Fruit fly (Drosophila melanogaster) whole organism, embryonic: ENCODE measurements around the gene CG13928.

Source experiments
- Abd-B ChIP-seq: fragments of 200-800 bp; sonication (Bioruptor generic); optimal IDR thresholded peaks from 2 replicates; lab custom pipeline; 2018; ENCODE audit warnings: missing biosample characterization, mild to moderate bottlenecking, missing genetic modification characterization, moderate library complexity
- Adf1 ChIP-seq: fragments of 200-800 bp; sonication (Bioruptor generic); IDR thresholded peaks from 2 replicates; pipeline ENCODE4 v1.3.6; 2022; ENCODE audit warnings: missing biosample characterization, missing genetic modification characterization
- Atf3 ChIP-seq: fragments of 200-800 bp; sonication (Bioruptor generic); optimal IDR thresholded peaks from 3 replicates; lab custom pipeline; 2016; ENCODE audit warnings: missing biosample characterization, missing genetic modification characterization
- CG10209 ChIP-seq: fragments of 200-800 bp; sonication (Bioruptor generic); optimal IDR thresholded peaks from 3 replicates; lab custom pipeline; 2017; ENCODE audit warnings: missing biosample characterization, mild to moderate bottlenecking, missing genetic modification characterization, missing genetic modification reagents
- CG10267 ChIP-seq: fragments of 200-800 bp; sonication (Bioruptor generic); optimal IDR thresholded peaks from 2 replicates; lab custom pipeline; 2018; ENCODE audit warnings: missing biosample characterization, mild to moderate bottlenecking, missing genetic modification characterization, moderate library complexity
- CG10431 ChIP-seq: fragments of 200-800 bp; sonication (Bioruptor generic); optimal IDR thresholded peaks from 3 replicates; lab custom pipeline; 2018; ENCODE audit warnings: missing biosample characterization, mild to moderate bottlenecking, missing genetic modification characterization
- CG11398 ChIP-seq: fragments of 200-800 bp; sonication (Bioruptor generic); optimal IDR thresholded peaks from 2 replicates; lab custom pipeline; 2016; ENCODE audit warnings: missing biosample characterization, missing genetic modification characterization
- CG12744 ChIP-seq: fragments of 200-800 bp; sonication (Bioruptor generic); optimal IDR thresholded peaks from 2 replicates; lab custom pipeline; 2016; ENCODE audit warnings: missing biosample characterization, missing genetic modification characterization
- CG14050 ChIP-seq: fragments of 200-800 bp; sonication (Bioruptor generic); IDR thresholded peaks from 3 replicates; pipeline ENCODE4 v1.3.6; 2022; ENCODE audit warnings: missing biosample characterization, missing genetic modification characterization
- CG17612 ChIP-seq: fragments of 200-800 bp; sonication (Bioruptor generic); IDR thresholded peaks from 2 replicates; pipeline ENCODE4 v1.3.6; 2022; ENCODE audit warnings: missing biosample characterization, missing genetic modification characterization
- CG18764 ChIP-seq: fragments of 200-800 bp; sonication (Bioruptor generic); optimal IDR thresholded peaks from 3 replicates; lab custom pipeline; 2016; ENCODE audit warnings: missing biosample characterization, missing genetic modification characterization
- CG2875 ChIP-seq: fragments of 200-800 bp; sonication (Bioruptor generic); optimal IDR thresholded peaks from 2 replicates; lab custom pipeline; 2017; ENCODE audit warnings: missing biosample characterization, mild to moderate bottlenecking, missing genetic modification characterization, missing genetic modification reagents
- CG30403 ChIP-seq: fragments of 200-800 bp; sonication (Bioruptor generic); optimal IDR thresholded peaks from 3 replicates; lab custom pipeline; 2016; ENCODE audit warnings: missing biosample characterization, missing genetic modification characterization
- CG34224 ChIP-seq: fragments of 200-800 bp; sonication (Bioruptor generic); IDR thresholded peaks from 3 replicates; pipeline ENCODE4 v1.3.6; 2022; ENCODE audit warnings: missing biosample characterization, missing genetic modification characterization; ENCODE audit not compliant: partially characterized antibody
- CG6854 ChIP-seq: fragments of 200-800 bp; sonication (Bioruptor generic); optimal IDR thresholded peaks from 3 replicates; lab custom pipeline; 2017; ENCODE audit warnings: missing biosample characterization, mild to moderate bottlenecking, missing genetic modification characterization
- CG7271 ChIP-seq: fragments of 200-800 bp; sonication (Bioruptor generic); optimal IDR thresholded peaks from 2 replicates; lab custom pipeline; 2018; ENCODE audit warnings: missing biosample characterization, mild to moderate bottlenecking, missing genetic modification characterization, moderate library complexity
- CG7372 ChIP-seq: fragments of 200-800 bp; sonication (Bioruptor generic); IDR thresholded peaks from 2 replicates; pipeline ENCODE4 v1.3.6; 2022; ENCODE audit warnings: missing biosample characterization, missing genetic modification characterization
- CG8089 ChIP-seq: fragments of 200-800 bp; sonication (Bioruptor generic); optimal IDR thresholded peaks from 3 replicates; lab custom pipeline; 2016; ENCODE audit warnings: missing biosample characterization, missing genetic modification characterization
- CG8478 ChIP-seq: fragments of >200 bp; optimal IDR thresholded peaks from 2 replicates; lab custom pipeline; 2018
- CG8765 ChIP-seq: fragments of 200-800 bp; sonication (Bioruptor generic); IDR thresholded peaks from 2 replicates; pipeline ENCODE4 v1.3.6; 2022; ENCODE audit warnings: missing biosample characterization, missing genetic modification characterization
- CG9817 ChIP-seq: fragments of 200-800 bp; sonication (Bioruptor generic); optimal IDR thresholded peaks from 2 replicates; lab custom pipeline; 2018; ENCODE audit warnings: missing biosample characterization, mild to moderate bottlenecking, missing genetic modification characterization, moderate library complexity
- Deaf1 ChIP-seq: fragments of 200-800 bp; optimal IDR thresholded peaks from 3 replicates; lab custom pipeline; 2019; ENCODE audit warnings: missing biosample characterization, mild to moderate bottlenecking, missing genetic modification characterization, moderate library complexity
- Fer2 ChIP-seq: fragments of 200-800 bp; sonication (Bioruptor generic); optimal IDR thresholded peaks from 2 replicates; lab custom pipeline; 2018; ENCODE audit warnings: missing biosample characterization, mild to moderate bottlenecking, missing genetic modification characterization, moderate library complexity
- Gug ChIP-seq: fragments of 200-800 bp; sonication (Bioruptor generic); IDR thresholded peaks from 4 replicates; pipeline ENCODE4 v1.3.6; 2022; ENCODE audit warnings: missing biosample characterization, missing genetic modification characterization
- Hmr ChIP-seq: fragments of 200-800 bp; sonication (Bioruptor generic); optimal IDR thresholded peaks from 3 replicates; lab custom pipeline; 2017; ENCODE audit warnings: mild to moderate bottlenecking, missing biosample characterization, missing genetic modification reagents, missing genetic modification characterization
- Hr3 ChIP-seq: fragments of 200-800 bp; sonication (Bioruptor generic); optimal IDR thresholded peaks from 3 replicates; lab custom pipeline; 2016; ENCODE audit warnings: missing biosample characterization, missing genetic modification characterization
- Lim3 ChIP-seq: fragments of 200-800 bp; sonication (Bioruptor generic); IDR thresholded peaks from 2 replicates; pipeline ENCODE4 v1.3.6; 2022; ENCODE audit warnings: missing biosample characterization, missing genetic modification characterization
- Meics ChIP-seq: fragments of 200-800 bp; sonication (Bioruptor generic); optimal IDR thresholded peaks from 2 replicates; lab custom pipeline; 2017; ENCODE audit warnings: missing biosample characterization, mild to moderate bottlenecking, missing genetic modification characterization
- Sox100B ChIP-seq: fragments of 200-800 bp; sonication (Bioruptor generic); optimal IDR thresholded peaks from 3 replicates; lab custom pipeline; 2018; ENCODE audit warnings: missing biosample characterization, mild to moderate bottlenecking, missing genetic modification characterization
- Vsx1 ChIP-seq: fragments of 200-800 bp; sonication (Bioruptor generic); optimal IDR thresholded peaks from 2 replicates; lab custom pipeline; 2017; ENCODE audit warnings: missing biosample characterization, mild to moderate bottlenecking, missing genetic modification characterization, missing genetic modification reagents
- cas ChIP-seq: fragments of 200-800 bp; sonication (Bioruptor generic); IDR thresholded peaks from 2 replicates; pipeline ENCODE4 v1.3.6; 2022; ENCODE audit warnings: missing biosample characterization, missing genetic modification characterization
- chinmo ChIP-seq: fragments of 200-800 bp; sonication (Bioruptor generic); IDR thresholded peaks from 4 replicates; pipeline ENCODE4 v1.3.6; 2022; ENCODE audit warnings: missing biosample characterization, missing genetic modification characterization; ENCODE audit not compliant: partially characterized antibody
- chn ChIP-seq: fragments of 200-800 bp; sonication (Bioruptor generic); optimal IDR thresholded peaks from 2 replicates; lab custom pipeline; 2016; ENCODE audit warnings: missing biosample characterization, missing genetic modification characterization
- crc ChIP-seq: fragments of 200-800 bp; sonication (Bioruptor generic); optimal IDR thresholded peaks from 2 replicates; lab custom pipeline; 2016; ENCODE audit warnings: missing biosample characterization, missing genetic modification characterization
- danr ChIP-seq: fragments of 200-800 bp; sonication (Bioruptor generic); IDR thresholded peaks from 2 replicates; pipeline ENCODE4 v1.3.6; 2022; ENCODE audit warnings: missing biosample characterization, missing genetic modification characterization
- dati ChIP-seq: fragments of 200-800 bp; sonication (Bioruptor generic); IDR thresholded peaks from 2 replicates; pipeline ENCODE4 v1.3.6; 2022; ENCODE audit warnings: missing biosample characterization, missing genetic modification characterization
- dmrt11E ChIP-seq: fragments of 200-800 bp; sonication (Bioruptor generic); optimal IDR thresholded peaks from 3 replicates; lab custom pipeline; 2018; ENCODE audit warnings: missing biosample characterization, mild to moderate bottlenecking, missing genetic modification characterization, moderate library complexity
- ems ChIP-seq: fragments of 200-800 bp; sonication (Bioruptor generic); optimal IDR thresholded peaks from 3 replicates; lab custom pipeline; 2016; ENCODE audit warnings: missing biosample characterization, missing genetic modification characterization
- gsb-n ChIP-seq: fragments of 200-800 bp; sonication (Bioruptor generic); optimal IDR thresholded peaks from 3 replicates; lab custom pipeline; 2018; ENCODE audit warnings: missing biosample characterization, mild to moderate bottlenecking, missing genetic modification characterization
- h ChIP-seq: fragments of >200 bp; optimal IDR thresholded peaks from 2 replicates; lab custom pipeline; 2017
- her ChIP-seq: fragments of 200-800 bp; sonication (Bioruptor generic); optimal IDR thresholded peaks from 2 replicates; lab custom pipeline; 2016; ENCODE audit warnings: missing biosample characterization, missing genetic modification characterization
- hth ChIP-seq: fragments of >200 bp; optimal IDR thresholded peaks from 2 replicates; lab custom pipeline; 2017; ENCODE audit warnings: inconsistent platforms
- nom ChIP-seq: fragments of 200-800 bp; sonication (Bioruptor generic); optimal IDR thresholded peaks from 2 replicates; lab custom pipeline; 2017; ENCODE audit warnings: missing biosample characterization, missing genetic modification characterization, mild to moderate bottlenecking, moderate library complexity, missing genetic modification reagents
- otp ChIP-seq: fragments of 200-800 bp; sonication (Bioruptor generic); IDR thresholded peaks from 3 replicates; pipeline ENCODE4, ENCODE4 v1.3.6; 2022; ENCODE audit warnings: missing biosample characterization, missing genetic modification characterization
- pan ChIP-seq, 4 experiments: fragments of >200 bp in 3 of 4; fragments of 200-800 bp in 1 of 4; sonication (Bioruptor generic) in 1 of 4; optimal IDR thresholded peaks in 3 of 4; IDR thresholded peaks in 1 of 4; 2 replicates each; pipeline versions ENCODE4 v1.3.6 to Lab custom; 2017 to 2022; ENCODE audit warnings: missing biosample characterization in 2 of 4, missing genetic modification characterization in 2 of 4, mixed read lengths in 1 of 4
- phol ChIP-seq: fragments of 200-800 bp; sonication (Bioruptor generic); optimal IDR thresholded peaks from 3 replicates; lab custom pipeline; 2018; ENCODE audit warnings: missing biosample characterization, mild to moderate bottlenecking, missing genetic modification characterization, moderate library complexity
- sc ChIP-seq, 3 experiments: fragments of >200 bp in 2 of 3; fragments of 200-800 bp in 1 of 3; sonication (Bioruptor generic) in 1 of 3; optimal IDR thresholded peaks; 2 replicates in 2 of 3; 3 replicates in 1 of 3; lab custom pipeline; 2017; ENCODE audit warnings: mild to moderate bottlenecking in 1 of 3, missing biosample characterization in 1 of 3, missing genetic modification characterization in 1 of 3, missing genetic modification reagents in 1 of 3
- sd ChIP-seq: fragments of 200-800 bp; sonication (Bioruptor generic); optimal IDR thresholded peaks from 3 replicates; lab custom pipeline; 2018; ENCODE audit warnings: missing biosample characterization, mild to moderate bottlenecking, missing genetic modification characterization, moderate library complexity
- ssp ChIP-seq: fragments of 200-800 bp; sonication (Bioruptor generic); IDR thresholded peaks from 2 replicates; pipeline ENCODE4 v1.3.6; 2022; ENCODE audit warnings: missing biosample characterization, missing genetic modification characterization
- stc ChIP-seq: fragments of 200-800 bp; sonication (Bioruptor generic); IDR thresholded peaks from 2 replicates; pipeline ENCODE4 v1.3.6; 2022; ENCODE audit warnings: missing biosample characterization, missing genetic modification characterization
- wdn ChIP-seq: fragments of 200-800 bp; sonication (Bioruptor generic); IDR thresholded peaks from 2 replicates; pipeline ENCODE4 v1.3.6; 2022; ENCODE audit warnings: missing biosample characterization, missing genetic modification characterization
- z ChIP-seq: fragments of 200-800 bp; sonication (Bioruptor generic); IDR thresholded peaks from 3 replicates; pipeline ENCODE4 v1.3.6; 2022; ENCODE audit warnings: missing biosample characterization, missing genetic modification characterization

Gene CG13928

DNA sequence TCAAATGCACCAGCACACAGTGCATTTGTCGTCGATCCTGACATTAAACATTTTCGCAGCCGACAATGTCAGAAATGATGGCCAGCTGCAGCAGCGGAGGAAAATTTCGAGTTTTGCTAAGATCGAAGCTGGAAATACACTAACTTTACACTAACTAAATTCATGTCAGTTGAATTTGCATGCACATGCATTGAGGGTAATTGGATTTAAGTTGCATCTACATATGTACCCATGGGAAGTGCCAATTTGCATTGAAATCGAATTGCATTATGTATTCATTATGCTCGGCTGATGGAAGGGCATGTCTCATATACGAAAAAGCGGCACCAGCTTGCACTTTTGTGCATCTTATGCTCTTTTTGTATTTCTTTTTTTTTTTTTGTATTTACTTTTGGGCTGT is 43.4 kb downstream of the CG13928 start (continued):
- TF ChIP-seq Fer2 (tag; lab: Kevin White, UChicago) (no peak), CG2875 (GFP tag; lab: Kevin White, UChicago) (no peak), CG7271 (tag; lab: Kevin White, UChicago) (no peak), Hmr (GFP tag; lab: Kevin White, UChicago) (no peak), CG30403 (GFP tag; lab: Kevin White, UChicago) (no peak), otp (GFP tag; lab: Robert Waterston, UW) (0 out of 3 replicates have a peak, but pooled peaks have one; percentile 15), Abd-B (GFP tag; lab: Kevin White, UChicago) (no peak), chinmo (GFP tag; lab: Robert Waterston, UW) (no peak), chn (GFP tag; lab: Kevin White, UChicago) (no peak), CG10267 (no peak), Lim3 (no peak), CG34224 (GFP tag; lab: Robert Waterston, UW) (no peak), Hr3 (GFP tag; lab: Kevin White, UChicago) (no peak), ssp (GFP tag; lab: Robert Waterston, UW) (peak; percentile 41; the same call in 1 of the 2 replicates), CG8478 (lab: Kevin White, UChicago) (no peak), CG17612 (GFP tag; lab: Robert Waterston, UW) (no peak), her (GFP tag; lab: Kevin White, UChicago) (no peak), nom (GFP tag; lab: Kevin White, UChicago) (peak; percentile 66), phol (tag; lab: Kevin White, UChicago) (peak; percentile 38), danr (GFP tag; lab: Robert Waterston, UW) (no peak), z (GFP tag; lab: Robert Waterston, UW) (no peak), stc (GFP tag; lab: Robert Waterston, UW) (0 out of 2 replicates have a peak, but pooled peaks have one; percentile 30), Atf3 (GFP tag; lab: Kevin White, UChicago) (no peak), CG10209 (no peak), hth (no peak), dmrt11E (tag; lab: Kevin White, UChicago) (no peak), Meics (GFP tag; lab: Kevin White, UChicago) (no peak), CG6854 (GFP tag; lab: Kevin White, UChicago) (no peak), Deaf1 (tag; lab: Kevin White, UChicago) (no peak), ems (GFP tag; lab: Kevin White, UChicago) (no peak), Vsx1 (no peak), Sox100B (GFP tag; lab: Kevin White, UChicago) (peak; percentile 9), CG12744 (GFP tag; lab: Kevin White, UChicago) (no peak), CG7372 (GFP tag; lab: Robert Waterston, UW) (no peak), CG8089 (GFP tag; lab: Kevin White, UChicago) (no peak), Gug (GFP tag; lab: Robert Waterston, UW) (peak; percentile 21; the same call in 1 of the 4 replicates), pan (optimal IDR thresholded peaks at IDR 0.05; lab: Kevin White, UChicago) (no peak), pan (GFP tag; optimal IDR thresholded peaks at IDR 0.05 in 1 of 2, IDR thresholded peaks at IDR 0.05 in 1 of 2) (peak in 1 of 2 experiments; percentile 47), dati (GFP tag; lab: Robert Waterston, UW) (no peak), CG18764 (no peak), sc (optimal IDR thresholded peaks at IDR 0.05; lab: Kevin White, UChicago) (no peak), sc (GFP tag; optimal IDR thresholded peaks at IDR 0.05; lab: Kevin White, UChicago) (no peak), gsb-n (tag; lab: Kevin White, UChicago) (no peak), CG11398 (GFP tag; lab: Kevin White, UChicago) (no peak), crc (peak; percentile 4), h (lab: Kevin White, UChicago) (no peak), Adf1 (GFP tag; lab: Robert Waterston, UW) (no peak), CG10431 (GFP tag; lab: Kevin White, UChicago) (no peak), CG14050 (GFP tag; lab: Robert Waterston, UW) (no peak), CG9817 (tag; lab: Kevin White, UChicago) (no peak), sd (tag; lab: Kevin White, UChicago) (no peak), cas (no peak), CG8765 (GFP tag; lab: Robert Waterston, UW) (no peak), wdn (GFP tag; lab: Robert Waterston, UW) (no peak)
